Fruit fly (Drosophila melanogaster) ovary, adult (tissue): ENCODE data around the gene Apt1.

ENCODE experiments used
- CG17801 ChIP-seq: fragments of 200-800 bp; optimal IDR thresholded peaks from 2 replicates; lab custom pipeline; 2019; ENCODE audit warnings: missing biosample characterization, mild to moderate bottlenecking, missing genetic modification characterization, moderate library complexity; ENCODE audit not compliant: partially characterized antibody

The Apt1 gene

DNA sequence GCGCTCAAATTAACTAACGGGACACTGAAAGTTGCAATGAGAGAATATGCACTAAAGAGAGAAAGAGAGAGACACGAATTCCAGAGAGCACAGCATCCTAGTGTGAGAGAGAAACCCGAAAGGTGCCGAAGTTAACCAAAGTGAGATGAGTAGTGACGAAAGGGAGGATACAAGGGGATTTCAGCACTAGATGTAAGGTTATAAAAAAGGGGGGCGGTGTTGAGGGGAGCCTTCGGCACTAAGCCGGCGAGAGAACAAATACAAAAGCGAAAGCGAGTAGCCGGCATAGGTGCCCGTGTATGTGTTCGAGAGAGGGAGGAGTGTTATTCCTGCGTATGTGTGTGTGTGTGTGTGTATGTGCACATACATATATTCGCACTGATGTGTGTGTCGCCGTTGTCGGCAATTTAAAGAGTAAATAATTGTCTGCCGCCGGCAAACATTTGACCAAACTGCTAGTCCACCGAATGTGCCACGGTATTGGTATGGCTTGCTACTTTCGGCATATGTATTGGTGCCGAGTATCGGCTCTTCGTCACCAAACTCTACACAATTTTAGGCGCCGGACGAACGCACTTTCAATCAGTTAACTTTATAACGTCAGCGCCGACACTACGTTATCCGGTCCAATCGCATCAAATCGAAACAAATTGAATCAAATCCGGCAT is 31.1 kb upstream of the Apt1 start, which contains the start of gene CG7368:
TSS of gene CG7368 (plus strand) at position 618 of the 668 bp plus-strand sequence.
- no peak for TF ChIP-seq CG17801

DNA sequence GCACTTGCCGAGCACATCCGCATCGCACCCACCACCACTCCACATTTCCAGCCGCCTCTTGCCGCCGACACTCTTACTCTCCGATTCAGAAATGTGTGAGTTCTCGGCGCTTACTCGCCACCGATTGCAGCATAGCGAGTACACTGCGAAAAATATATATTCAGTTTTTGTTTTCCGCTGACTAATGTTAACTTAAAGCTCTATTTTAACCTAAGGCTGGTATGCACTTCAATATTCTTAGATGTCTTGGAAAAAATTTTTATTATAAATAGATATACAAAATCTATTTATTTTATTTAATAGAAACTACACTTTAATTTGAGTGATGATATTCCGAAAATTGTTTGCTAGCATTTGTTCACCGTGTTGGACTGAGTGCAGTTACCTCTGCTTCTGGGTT is 28.6 kb upstream of the Apt1 start:
- no peak for TF ChIP-seq CG17801

DNA sequence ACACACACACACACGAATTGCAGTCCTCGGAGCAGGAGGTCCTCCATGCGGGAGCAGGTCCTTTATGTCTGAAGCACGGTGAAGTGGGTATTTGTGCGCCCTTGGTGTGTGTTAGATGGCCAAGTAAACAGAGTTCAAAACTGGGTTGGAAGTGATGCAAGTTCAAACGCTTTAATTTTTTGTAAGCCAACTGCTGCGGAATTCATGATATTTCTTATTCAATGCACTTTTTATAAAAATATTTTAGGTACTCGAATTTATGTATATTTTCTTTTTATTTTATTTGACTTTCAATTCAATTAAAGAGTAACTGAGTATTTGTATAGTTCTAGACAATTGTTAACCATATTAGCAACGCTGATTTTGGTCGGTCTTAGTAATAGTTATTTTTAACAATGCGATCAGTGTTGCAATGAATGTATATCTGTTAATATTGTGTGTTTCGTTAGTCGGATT is 27.8 kb upstream of the Apt1 start, which contains the start of the genes CG14137 and CG46394:
TSS of gene CG14137 (minus strand) at position 101 of the 456 bp plus-strand sequence.
TSS of gene CG46394 (plus strand) at position 406 of the 456 bp plus-strand sequence.
- TF ChIP-seq CG17801: no peak

DNA sequence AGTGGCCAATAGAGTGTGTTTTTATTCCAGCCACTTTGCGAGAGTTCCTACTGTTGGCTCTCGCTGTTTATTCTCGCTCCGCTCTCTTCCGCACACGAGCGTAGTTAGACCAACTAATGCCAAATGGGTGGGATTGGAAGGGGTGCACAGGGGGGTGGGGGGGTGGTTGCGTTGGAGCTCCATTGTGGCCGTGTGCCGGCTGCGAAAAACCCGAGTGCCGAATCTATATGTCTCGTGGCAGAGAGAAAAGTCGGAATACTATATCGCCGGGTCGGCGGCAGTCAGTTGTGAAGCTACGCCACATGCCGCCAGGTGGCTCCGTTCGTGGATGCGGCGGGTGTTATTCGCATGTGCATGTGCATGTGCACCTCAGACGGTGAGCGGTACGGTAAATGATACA is 26.7 kb upstream of the Apt1 start:
- TF ChIP-seq CG17801: no peak

DNA sequence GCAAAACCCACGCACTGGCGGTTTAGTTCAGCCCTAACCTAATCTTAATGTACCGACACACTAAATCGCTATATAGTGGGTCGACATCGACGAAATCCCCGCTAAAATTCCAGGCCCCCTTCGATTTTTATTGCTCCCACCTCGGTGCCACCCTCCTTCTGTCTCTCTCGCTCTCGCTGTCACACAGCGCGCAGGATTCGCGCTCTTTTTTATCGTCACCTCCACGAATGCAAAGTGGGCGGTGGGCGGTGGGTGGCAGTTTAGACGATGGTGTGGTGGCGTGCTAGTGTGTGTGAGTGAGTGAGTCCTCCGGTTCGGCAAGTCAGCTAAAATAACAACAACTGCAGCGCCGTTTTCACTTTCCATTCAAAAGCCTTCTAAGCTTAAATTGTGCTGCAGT is 25.8 kb upstream of the Apt1 start:
- TF ChIP-seq CG17801: no peak

DNA sequence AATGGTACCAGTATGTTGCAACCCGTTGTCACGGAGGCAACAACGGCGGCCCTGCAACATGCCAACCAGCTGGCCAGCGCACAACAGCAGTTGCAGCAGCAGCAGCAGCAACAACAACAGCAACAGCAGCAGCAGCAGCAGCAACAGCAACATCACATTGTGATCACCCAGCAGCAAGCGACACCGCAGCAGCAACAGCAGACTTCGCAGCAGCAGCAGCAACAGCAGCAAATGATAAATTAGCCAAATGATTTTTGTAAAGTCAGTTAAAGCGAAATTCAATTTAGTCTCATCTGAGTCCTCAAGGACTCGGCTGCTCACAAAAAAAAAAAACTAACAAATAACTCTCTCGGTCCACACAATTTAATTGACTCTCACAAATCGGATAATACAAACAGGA is 23.6 kb upstream of the Apt1 start:
- no peak for TF ChIP-seq CG17801

DNA sequence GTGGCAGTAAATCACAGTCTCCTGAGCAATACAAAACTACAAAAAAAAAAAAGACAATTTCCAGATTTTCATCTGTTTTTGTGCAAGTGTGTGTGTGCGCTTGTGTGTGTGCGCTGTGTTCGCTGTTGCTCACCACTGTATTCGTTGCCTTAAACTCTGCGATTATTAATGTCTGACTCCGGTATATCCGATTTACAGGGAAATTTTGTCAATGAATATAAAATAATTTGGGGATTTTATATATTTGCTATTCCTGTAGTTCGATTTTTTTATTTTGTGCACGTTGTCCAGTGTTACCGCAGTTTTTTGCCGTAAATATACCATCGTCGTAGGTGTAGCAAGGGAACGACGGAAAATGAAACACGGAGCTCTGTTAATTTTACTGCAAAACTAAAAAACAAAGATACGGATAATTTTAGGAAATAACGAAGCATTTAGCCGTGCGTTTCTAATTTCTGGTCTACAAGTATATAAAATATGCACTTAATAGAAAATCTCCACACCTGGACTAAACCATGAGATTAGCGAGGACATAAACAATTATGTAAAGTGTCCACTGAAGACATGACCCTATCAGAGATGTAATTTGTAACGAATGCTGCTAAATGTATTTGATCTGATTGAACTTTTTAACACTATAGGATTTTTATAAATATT is 18.6 kb upstream of the Apt1 start, which contains the start of gene Duba:
TSS of gene Duba (minus strand) at position 313 of the 657 bp plus-strand sequence.
- TF ChIP-seq CG17801: no peak

DNA sequence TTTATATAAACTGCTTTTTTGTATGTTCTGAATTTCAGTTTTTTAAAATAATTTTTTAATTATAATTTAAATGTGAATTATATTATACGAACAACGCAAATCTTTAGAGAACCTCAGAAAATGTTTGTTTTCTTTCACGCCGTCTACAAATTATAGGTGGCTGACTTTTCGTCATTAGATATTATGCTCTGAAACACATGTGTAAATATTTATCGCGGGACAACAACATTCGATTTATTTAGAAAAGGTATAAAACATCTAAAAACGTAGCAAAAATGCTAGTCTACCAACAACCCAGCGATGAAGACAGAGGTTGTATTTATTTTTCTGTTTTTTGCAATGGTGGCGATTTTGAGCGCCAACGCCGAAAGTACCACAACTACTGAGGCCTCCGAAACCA is 18.0 kb upstream of the Apt1 start, which contains the start of gene CG42832:
TSS of gene CG42832 (plus strand) at position 301 of the 400 bp plus-strand sequence.
- no peak for TF ChIP-seq CG17801

DNA sequence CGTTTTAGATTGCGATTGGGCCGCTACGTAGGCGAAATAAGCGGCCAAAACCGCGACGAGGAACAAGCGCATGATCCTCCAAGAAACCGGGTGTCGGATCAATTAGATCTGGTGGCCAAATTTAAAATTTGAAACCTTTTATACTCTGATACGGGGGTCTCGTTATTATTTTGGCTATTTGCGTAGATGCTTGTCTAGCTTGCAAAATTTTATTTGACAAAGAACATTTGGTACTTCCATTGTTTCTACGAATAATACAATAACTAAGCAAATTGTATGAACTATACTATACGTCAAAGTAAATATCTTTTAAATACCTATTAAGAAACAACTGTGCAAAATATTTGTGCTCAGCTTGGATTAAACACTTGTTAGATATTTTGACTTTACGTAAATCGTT is 7.8 kb upstream of the Apt1 start, which contains the start of gene Muc68Ca:
TSS of gene Muc68Ca (minus strand) at position 101 of the 400 bp plus-strand sequence.
- TF ChIP-seq CG17801: no peak

DNA sequence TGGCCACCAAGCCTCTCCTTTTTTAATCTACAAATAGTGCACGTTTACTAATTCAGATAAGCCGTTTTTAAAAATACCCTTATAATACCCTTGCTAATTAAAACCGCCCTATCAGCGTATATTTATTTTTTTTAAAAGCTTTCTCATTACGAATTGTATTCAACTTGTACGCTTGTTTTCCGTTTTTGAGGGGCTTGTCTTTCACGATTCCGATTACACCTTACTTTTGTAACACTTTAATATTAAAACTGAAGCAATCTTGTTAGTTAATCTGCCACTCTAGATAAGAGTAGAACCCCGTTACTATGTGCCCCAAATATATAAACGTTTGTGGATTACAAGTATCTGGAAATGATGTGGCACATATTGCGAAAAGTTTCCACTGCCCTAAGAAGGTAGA is 5.1 kb upstream of the Apt1 start:
- no peak for TF ChIP-seq CG17801

DNA sequence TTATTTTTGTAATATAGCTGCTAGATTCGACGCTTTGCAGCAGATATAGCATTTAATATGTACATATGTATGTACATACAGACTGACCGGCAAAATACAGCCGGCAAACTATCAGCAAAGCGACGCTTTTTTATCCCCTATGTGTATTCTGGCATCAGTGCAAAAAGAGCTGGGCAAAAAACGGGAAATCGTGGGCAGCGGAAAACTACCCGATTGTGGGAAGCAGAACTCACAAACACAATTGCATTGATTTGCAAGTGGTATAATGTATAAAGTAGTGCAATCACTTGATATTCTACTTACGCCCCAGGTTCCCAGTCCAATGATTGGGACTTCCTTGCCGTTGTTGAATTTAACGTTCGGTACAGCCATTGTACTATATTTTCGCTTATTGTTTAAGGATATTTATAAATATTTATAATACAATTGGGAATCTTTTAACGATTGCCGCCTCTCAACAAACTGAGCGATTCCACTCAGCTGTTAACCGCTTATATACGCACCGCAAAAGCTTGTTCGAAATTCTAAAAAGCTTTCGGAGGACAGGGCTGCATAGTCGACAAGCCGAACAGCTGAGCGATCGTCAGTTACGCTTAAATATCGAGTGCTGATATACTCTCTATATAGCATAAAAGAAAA is 4.5 kb upstream of the Apt1 start:
- peak; percentile 20 for TF ChIP-seq CG17801

DNA sequence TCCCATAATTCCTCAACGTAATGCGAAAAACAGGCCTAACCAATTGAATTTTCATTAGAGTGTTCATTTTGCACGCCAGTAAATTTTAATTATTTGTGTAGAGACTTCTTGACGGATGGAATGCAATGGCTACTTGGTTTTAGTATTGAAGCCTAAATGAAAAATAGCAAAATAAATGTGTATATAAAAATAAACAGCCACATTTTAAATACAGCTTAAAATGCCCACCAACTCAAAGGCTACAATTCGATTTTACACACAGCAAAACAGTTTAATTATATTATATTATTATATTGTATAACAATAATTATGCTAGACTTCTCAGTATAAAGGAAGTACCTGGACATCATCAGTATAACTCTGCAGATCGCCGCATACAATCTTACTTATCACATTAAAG is 3.6 kb upstream of the Apt1 start, which contains the start of gene Akr1B:
TSS of gene Akr1B (minus strand) at position 101 of the 400 bp plus-strand sequence.
- TF ChIP-seq CG17801: no peak

DNA sequence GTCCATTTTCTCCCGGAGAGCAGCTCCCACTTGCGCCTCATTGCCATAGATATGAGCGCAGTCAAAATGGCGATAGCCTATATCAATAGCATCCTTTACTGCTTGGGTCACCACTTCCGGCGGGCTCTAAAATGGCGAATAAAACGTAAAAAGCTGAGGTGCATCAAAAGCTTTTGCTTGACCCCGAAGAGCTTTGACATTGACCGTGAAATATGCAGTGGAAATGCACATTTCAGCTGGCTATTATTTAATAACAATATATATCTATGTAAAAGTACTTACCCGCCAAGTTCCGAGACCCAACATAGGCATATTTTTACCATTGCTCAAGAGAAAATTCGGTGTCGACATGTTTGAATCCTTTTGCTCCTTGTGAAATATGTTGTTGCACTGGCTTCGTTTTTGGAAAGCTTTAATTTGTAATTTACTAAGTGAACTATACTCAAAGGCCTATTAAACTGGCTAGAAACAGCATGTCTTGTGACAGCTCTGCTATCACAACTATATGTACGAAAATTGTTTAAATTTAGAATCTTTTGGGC is 2.1 kb upstream of the Apt1 start, which contains the start of gene CG6083:
TSS of gene CG6083 (minus strand) at position 492 of the 542 bp plus-strand sequence.
- no peak for TF ChIP-seq CG17801

DNA sequence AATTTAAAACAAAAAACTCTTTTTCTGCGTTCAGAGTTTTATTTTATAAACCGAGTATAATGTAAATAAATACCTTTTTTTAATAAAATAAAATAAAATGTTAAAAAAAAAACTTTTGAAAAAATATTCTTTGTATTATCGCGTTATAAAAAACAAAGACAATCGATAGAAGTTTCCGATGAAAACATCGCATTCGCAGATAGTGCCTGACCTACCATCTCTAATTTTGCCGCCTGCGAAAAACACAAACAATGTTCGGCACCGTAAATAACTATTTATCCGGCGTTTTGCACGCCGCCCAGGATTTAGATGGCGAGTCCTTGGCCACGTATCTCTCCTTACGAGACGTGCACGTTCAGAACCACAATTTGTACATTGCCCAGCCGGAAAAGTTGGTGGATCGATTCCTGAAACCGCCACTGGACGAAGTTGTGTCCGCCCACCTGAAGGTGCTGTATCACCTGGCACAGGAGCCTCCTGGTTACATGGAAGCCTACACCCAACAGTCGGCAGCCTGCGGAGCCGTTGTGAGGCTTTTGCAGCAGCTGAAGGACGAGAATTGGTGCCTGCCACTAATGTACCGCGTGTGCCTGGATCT is 1.5 kb upstream of the Apt1 start, which contains the start of gene PCID2:
TSS of gene PCID2 (plus strand) at position 213 of the 598 bp plus-strand sequence.
- no peak for TF ChIP-seq CG17801

DNA sequence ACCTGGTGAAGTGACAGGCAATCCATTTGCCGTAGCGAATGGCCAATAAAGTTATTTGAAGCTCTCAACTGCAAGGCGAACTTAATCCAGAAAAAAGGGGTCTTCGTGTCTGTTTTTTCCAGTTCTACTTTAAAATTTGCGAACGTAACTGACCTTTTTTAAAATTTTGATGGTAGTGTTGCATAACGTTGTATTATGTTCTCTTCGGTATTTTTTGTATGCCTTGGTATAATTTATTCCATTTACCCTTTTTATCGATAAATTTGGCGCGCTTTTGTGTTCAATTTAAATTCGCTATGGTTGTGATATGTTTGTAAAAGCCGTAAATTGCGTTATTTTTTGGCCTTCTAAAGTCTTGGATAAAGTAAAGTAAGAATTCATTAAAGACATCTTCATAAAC is 2.8 kb downstream of the Apt1 start:
- TF ChIP-seq CG17801: no peak

DNA sequence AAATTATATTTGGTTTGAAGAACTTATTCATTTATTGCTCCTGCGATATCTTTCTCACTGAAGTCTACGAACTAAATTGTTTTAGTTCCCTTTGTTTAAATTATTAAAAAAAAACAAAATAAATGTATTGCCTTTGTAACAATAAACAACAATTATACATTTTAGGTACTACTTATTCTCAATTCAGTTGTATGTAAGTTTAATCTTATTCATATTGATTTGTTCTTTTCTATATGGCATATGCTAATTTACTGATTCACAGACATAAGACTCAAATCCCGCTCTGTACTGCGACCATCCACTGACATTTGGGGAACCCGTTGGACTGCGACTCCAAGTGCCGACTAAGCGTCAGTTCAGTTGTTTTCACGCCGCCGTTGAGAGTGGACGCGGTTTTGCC is 3.3 kb downstream of the Apt1 start, which contains the start of gene CG32091:
TSS of gene CG32091 (plus strand) at position 301 of the 400 bp plus-strand sequence.
- no peak for TF ChIP-seq CG17801
